Fruit fly (Drosophila melanogaster) S2 (cell line): ENCODE results near the gene CG42263.
A peak's percentile ranks its signal among the peaks of the same experiment; 100 is the strongest.

ENCODE experiments used
- CG8478 ChIP-seq: fragments of >200 bp; optimal IDR thresholded peaks from 2 replicates; lab custom pipeline; 2018
- CTCF ChIP-seq, 2 experiments: fragments of >200 bp; optimal IDR thresholded peaks; 2 replicates each; lab custom pipeline; 2018

DNA sequence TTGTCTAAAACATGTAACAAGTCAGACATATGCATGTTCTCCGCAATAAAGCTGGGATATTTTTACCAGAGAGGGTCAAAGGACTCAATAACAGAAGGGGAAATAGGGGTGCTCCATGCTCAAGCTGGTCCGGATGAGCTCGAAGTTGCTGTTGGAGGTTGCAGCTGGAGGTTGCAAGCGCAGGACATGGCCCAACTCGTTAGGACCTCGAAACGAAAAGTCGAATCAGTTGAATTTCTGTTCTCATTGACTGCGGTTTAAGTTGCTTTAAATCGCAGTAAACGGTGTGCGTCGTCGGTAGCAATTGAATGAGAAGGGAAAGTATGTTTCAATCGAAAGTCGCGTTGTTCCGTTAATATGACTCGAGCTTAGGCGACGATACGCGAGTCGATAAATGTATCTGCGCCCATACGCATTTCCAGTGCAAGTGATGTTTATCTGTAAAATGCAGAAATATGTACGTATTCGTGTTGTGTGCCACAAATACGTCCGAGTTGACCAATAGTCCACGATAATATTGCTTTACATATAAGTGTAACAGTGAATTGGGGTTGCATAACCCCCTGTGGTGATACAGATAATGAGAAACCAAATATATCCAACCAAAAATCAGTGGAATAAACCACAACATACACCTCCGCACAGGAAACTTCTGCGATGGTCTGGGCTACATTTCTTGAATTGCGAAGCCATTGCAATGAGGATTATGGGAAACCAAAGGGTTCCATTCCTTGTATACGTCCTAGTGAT, 49.6 kb upstream of the CG42263 start, which contains the start of gene kug:
- TF ChIP-seq CG8478 (lab: Kevin White, UChicago) (no peak), CTCF (optimal IDR thresholded peaks at IDR 0.05; lab: Kevin White, UChicago) (peak in 1 of 2 experiments; percentile 40)
